Fruit fly (Drosophila melanogaster): ENCODE data around the gene Srx.

Srx gene

DNA sequence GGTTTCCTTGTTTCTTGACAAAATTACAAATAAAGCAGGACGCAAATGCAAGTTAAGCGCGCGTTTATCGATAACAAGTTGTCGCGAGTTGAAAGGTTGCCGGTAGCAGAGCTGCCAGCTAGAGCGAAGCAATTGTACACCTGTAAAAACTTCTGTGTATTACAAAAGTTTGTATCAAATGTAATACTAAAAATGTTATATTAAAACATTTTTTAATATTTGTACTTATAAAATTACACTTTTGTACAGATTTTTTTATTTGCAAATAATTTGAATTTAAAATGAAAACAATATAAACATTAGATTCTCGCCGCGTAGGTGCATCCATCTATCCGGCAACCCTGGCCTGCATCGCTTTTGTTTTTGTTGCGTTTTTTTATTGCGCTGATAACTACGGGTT lies 12.2 kb upstream of the Srx start, which contains the start of the genes CG8142 and Ucp4A (continued):
- no peak for TF ChIP-seq Tbp (GFP tag; optimal IDR thresholded peaks at IDR 0.05)
- peak; percentile 91 for TF ChIP-seq CG13296 (GFP tag; optimal IDR thresholded peaks at IDR 0.05)
- peak; percentile 79; the same call in 1 of the 3 replicates for TF ChIP-seq CG2199 (GFP tag; IDR thresholded peaks at IDR 0.05)
- peak; percentile 69 for TF ChIP-seq CG8290 (GFP tag; optimal IDR thresholded peaks at IDR 0.05)
- peak in 1 of 2 experiments; percentile 5 for TF ChIP-seq CG8290 (tag; optimal IDR thresholded peaks at IDR 0.05)
- TF ChIP-seq psq (GFP tag; optimal IDR thresholded peaks at IDR 0.05) = peak; percentile 75
- TF ChIP-seq CG7372 (GFP tag; IDR thresholded peaks at IDR 0.05) = peak; percentile 96
- peak; percentile 65 for TF ChIP-seq run (tag; optimal IDR thresholded peaks at IDR 0.05)
- TF ChIP-seq wor (GFP tag; IDR thresholded peaks at IDR 0.05) = peak; percentile 95
- peak in 1 of 3 experiments; percentile 87 for TF ChIP-seq lola (GFP tag; optimal IDR thresholded peaks at IDR 0.05)
- peak; percentile 74 for TF ChIP-seq Adf1 (GFP tag; IDR thresholded peaks at IDR 0.05)
- peak; percentile 62 for TF ChIP-seq Dip3 (GFP tag; optimal IDR thresholded peaks at IDR 0.05)
- peak; percentile 86 for TF ChIP-seq cato (GFP tag; optimal IDR thresholded peaks at IDR 0.05; ENCODE audit: borderline replicate concordance)
- TF ChIP-seq hb (GFP tag; IDR thresholded peaks at IDR 0.05; ENCODE audit: partially characterized antibody) = no peak
- no peak for TF ChIP-seq btn (GFP tag; optimal IDR thresholded peaks at IDR 0.05)
- TF ChIP-seq Hmr (GFP tag; optimal IDR thresholded peaks at IDR 0.05) = peak; percentile 86
- TF ChIP-seq CG10147 (GFP tag; optimal IDR thresholded peaks at IDR 0.05) = peak; percentile 79
- TF ChIP-seq CG10366 (GFP tag; IDR thresholded peaks at IDR 0.05) = peak; percentile 96
- TF ChIP-seq Sin3A (optimal IDR thresholded peaks at IDR 0.05) = peak; percentile 10
- TF ChIP-seq CG10431 (GFP tag; optimal IDR thresholded peaks at IDR 0.05) = peak; percentile 42
- TF ChIP-seq Vsx1 (GFP tag; optimal IDR thresholded peaks at IDR 0.05) = peak; percentile 68
- peak; percentile 88 for TF ChIP-seq nerfin-1 (tag; optimal IDR thresholded peaks at IDR 0.05)
- TF ChIP-seq CG17802 (tag; optimal IDR thresholded peaks at IDR 0.05) = peak; percentile 61
- peak; percentile 20 for TF ChIP-seq shn (GFP tag; optimal IDR thresholded peaks at IDR 0.05)
- no peak for TF ChIP-seq CG42726 (GFP tag; IDR thresholded peaks at IDR 0.05; ENCODE audit: partially characterized antibody)
- TF ChIP-seq H15 (GFP tag; IDR thresholded peaks at IDR 0.05) = peak; percentile 95
- peak; percentile 91 for TF ChIP-seq dmrt11E (tag; optimal IDR thresholded peaks at IDR 0.05)
- TF ChIP-seq Usf (GFP tag; optimal IDR thresholded peaks at IDR 0.05) = peak; percentile 83
- TF ChIP-seq NC2β (GFP tag; optimal IDR thresholded peaks at IDR 0.05) = no peak
- peak; percentile 97 for TF ChIP-seq ttk (GFP tag; IDR thresholded peaks at IDR 0.05)
- peak; percentile 93 for TF ChIP-seq CG17359 (tag; optimal IDR thresholded peaks at IDR 0.05)
- TF ChIP-seq unpg (GFP tag; optimal IDR thresholded peaks at IDR 0.05) = peak; percentile 91
- TF ChIP-seq CG11504 (tag; optimal IDR thresholded peaks at IDR 0.05) = peak; percentile 91
- TF ChIP-seq CG3163 (GFP tag; optimal IDR thresholded peaks at IDR 0.05) = no peak
- peak; percentile 65 for TF ChIP-seq ab (GFP tag; optimal IDR thresholded peaks at IDR 0.05)
- peak; percentile 82 for TF ChIP-seq CG18476 (GFP tag; optimal IDR thresholded peaks at IDR 0.05)
- peak; percentile 83 for TF ChIP-seq chm (GFP tag; IDR thresholded peaks at IDR 0.05)
- peak; percentile 95 for TF ChIP-seq CoRest (tag; optimal IDR thresholded peaks at IDR 0.05)
- TF ChIP-seq MESR4 (GFP tag; optimal IDR thresholded peaks at IDR 0.05) = no peak
- TF ChIP-seq CG4360 (GFP tag; IDR thresholded peaks at IDR 0.05) = peak; percentile 76
- no peak for TF ChIP-seq CG14860 (GFP tag; IDR thresholded peaks at IDR 0.05; ENCODE audit: partially characterized antibody)
- peak; percentile 91 for TF ChIP-seq CG18262 (tag; optimal IDR thresholded peaks at IDR 0.05)
- TF ChIP-seq emc (GFP tag; optimal IDR thresholded peaks at IDR 0.05) = no peak
- peak; percentile 94 for TF ChIP-seq lab (GFP tag; optimal IDR thresholded peaks at IDR 0.05)
- TF ChIP-seq hkb (optimal IDR thresholded peaks at IDR 0.05) = peak; percentile 54
- TF ChIP-seq hkb (GFP tag; IDR thresholded peaks at IDR 0.05) = peak; percentile 89
- peak; percentile 90 for TF ChIP-seq CG15601 (tag; optimal IDR thresholded peaks at IDR 0.05)
- peak; percentile 71 for TF ChIP-seq mam (GFP tag; optimal IDR thresholded peaks at IDR 0.05)
- peak; percentile 92; the same call in 2 of the 3 replicates for TF ChIP-seq Dbx (GFP tag; IDR thresholded peaks at IDR 0.05)
- peak; percentile 93 for TF ChIP-seq CG31441 (GFP tag; IDR thresholded peaks at IDR 0.05)
- peak; percentile 60 for TF ChIP-seq CG7928 (GFP tag; optimal IDR thresholded peaks at IDR 0.05)
